Fruit fly (Drosophila melanogaster): ENCODE data around the gene sun.

Gene sun

dm6 chrX:15867863-15868262 is 18.8 kb upstream of the sun start, which contains the start of gene Gapdh2 (continued):
- TF ChIP-seq Eip75B (GFP tag; optimal IDR thresholded peaks at IDR 0.05): peak; percentile 99
- peak; percentile 99 for TF ChIP-seq CG7368 (GFP tag; optimal IDR thresholded peaks at IDR 0.05)
- peak; percentile 99 for TF ChIP-seq CG6854 (GFP tag; optimal IDR thresholded peaks at IDR 0.05)
- peak; percentile 99 for TF ChIP-seq OdsH (GFP tag; optimal IDR thresholded peaks at IDR 0.05)
- TF ChIP-seq fkh (GFP tag; optimal IDR thresholded peaks at IDR 0.05): peak; percentile 96
- TF ChIP-seq pdm3 (GFP tag; optimal IDR thresholded peaks at IDR 0.05): peak; percentile 99
- peak; percentile 98 for TF ChIP-seq Hr39 (GFP tag; optimal IDR thresholded peaks at IDR 0.05)
- peak; percentile 100 for TF ChIP-seq Eip93F (GFP tag; optimal IDR thresholded peaks at IDR 0.05)
- TF ChIP-seq net (GFP tag; optimal IDR thresholded peaks at IDR 0.05): peak; percentile 100
- peak; percentile 100 for TF ChIP-seq CG6792 (GFP tag; optimal IDR thresholded peaks at IDR 0.05)
- TF ChIP-seq Ets96B (tag; optimal IDR thresholded peaks at IDR 0.05): peak; percentile 100
- peak; percentile 100 for TF ChIP-seq Lpt (GFP tag; optimal IDR thresholded peaks at IDR 0.05)
- TF ChIP-seq CG1621 (tag; optimal IDR thresholded peaks at IDR 0.05): peak; percentile 99
- peak; percentile 99 for TF ChIP-seq Hr4 (GFP tag; optimal IDR thresholded peaks at IDR 0.05)
- TF ChIP-seq CG11762 (GFP tag; optimal IDR thresholded peaks at IDR 0.05; ENCODE audit: insufficient read depth): peak; percentile 99
- peak; percentile 100 for TF ChIP-seq CG34406 (GFP tag; optimal IDR thresholded peaks at IDR 0.05)
- TF ChIP-seq CG4318 (GFP tag; optimal IDR thresholded peaks at IDR 0.05): peak; percentile 96
- TF ChIP-seq spab (GFP tag; optimal IDR thresholded peaks at IDR 0.05): peak; percentile 99
- TF ChIP-seq CG6163 (GFP tag; IDR thresholded peaks at IDR 0.05): peak; percentile 100
- TF ChIP-seq Sox102F (GFP tag; optimal IDR thresholded peaks at IDR 0.05): peak; percentile 100
- peak; percentile 99 for TF ChIP-seq Sox14 (GFP tag; optimal IDR thresholded peaks at IDR 0.05)
- peak; percentile 100 for TF ChIP-seq Eip78C (GFP tag)

dm6 chrX:15866799-15867412 is 17.8 kb upstream of the sun start:
- TF ChIP-seq dsx (GFP tag; optimal IDR thresholded peaks at IDR 0.05; ENCODE audit: poor library complexity, severe bottlenecking) (peak; percentile 50), Ets21C (GFP tag; optimal IDR thresholded peaks at IDR 0.05) (no peak), CG8632 (GFP tag; optimal IDR thresholded peaks at IDR 0.05) (no peak), CG6854 (GFP tag; optimal IDR thresholded peaks at IDR 0.05) (no peak), fkh (GFP tag; optimal IDR thresholded peaks at IDR 0.05) (peak; percentile 2), Eip93F (GFP tag; optimal IDR thresholded peaks at IDR 0.05) (peak; percentile 22)

- TF ChIP-seq CG6808 (GFP tag; optimal IDR thresholded peaks at IDR 0.05): no peak
- no peak for TF ChIP-seq vri (GFP tag; optimal IDR thresholded peaks at IDR 0.05)
- no peak for TF ChIP-seq Sox14 (GFP tag; optimal IDR thresholded peaks at IDR 0.05)
- TF ChIP-seq Eip78C (GFP tag): peak; percentile 3
Measured at dm6 chrX:15866032-15866431, 17.0 kb upstream of the sun start.

DNA sequence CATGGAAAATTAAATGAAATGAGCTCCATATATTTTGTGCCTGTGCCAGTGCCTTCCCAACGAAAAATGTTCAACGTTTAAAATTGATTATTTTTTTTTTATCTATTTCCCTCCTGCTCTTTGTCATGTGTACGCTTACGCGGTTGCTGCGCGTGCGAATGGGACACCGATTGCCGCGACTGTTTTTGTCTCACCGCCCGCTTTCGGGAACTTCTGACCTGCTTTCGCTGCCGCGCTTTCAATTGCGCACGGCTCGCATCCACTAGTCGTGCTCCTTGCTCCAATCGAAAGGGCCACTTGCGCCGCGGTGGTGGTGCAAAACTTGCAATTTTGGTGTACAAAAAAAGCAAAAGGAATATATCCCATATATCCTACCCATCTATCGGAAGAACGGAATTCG is 11.4 kb upstream of the sun start:
- no peak for TF ChIP-seq CG11294 (GFP tag; IDR thresholded peaks at IDR 0.05)
- peak; percentile 45 for TF ChIP-seq spab (GFP tag; optimal IDR thresholded peaks at IDR 0.05)
- TF ChIP-seq CG16779 (tag; optimal IDR thresholded peaks at IDR 0.05): peak; percentile 70
- TF ChIP-seq esn (GFP tag; optimal IDR thresholded peaks at IDR 0.05): peak; percentile 15
- no peak for TF ChIP-seq CG11902 (GFP tag; optimal IDR thresholded peaks at IDR 0.05)
- TF ChIP-seq CG6792 (GFP tag; optimal IDR thresholded peaks at IDR 0.05): no peak
- peak; percentile 36 for TF ChIP-seq topi (GFP tag; optimal IDR thresholded peaks at IDR 0.05)
- TF ChIP-seq Ets21C (GFP tag; optimal IDR thresholded peaks at IDR 0.05): no peak
- TF ChIP-seq CG6854 (GFP tag; optimal IDR thresholded peaks at IDR 0.05): peak; percentile 9
- peak; percentile 24 for TF ChIP-seq fkh (GFP tag; optimal IDR thresholded peaks at IDR 0.05)
- peak; percentile 67 for TF ChIP-seq Lpt (GFP tag; optimal IDR thresholded peaks at IDR 0.05)
- peak; percentile 64 for TF ChIP-seq vri (GFP tag; optimal IDR thresholded peaks at IDR 0.05)
- TF ChIP-seq CG31627 (GFP tag; optimal IDR thresholded peaks at IDR 0.05): no peak
- peak; percentile 69 for TF ChIP-seq Eip75B (GFP tag; optimal IDR thresholded peaks at IDR 0.05)
- no peak for TF ChIP-seq Sox15 (GFP tag; optimal IDR thresholded peaks at IDR 0.05)
- TF ChIP-seq svp (GFP tag): peak; percentile 90
- TF ChIP-seq CG32006 (GFP tag; optimal IDR thresholded peaks at IDR 0.05): peak; percentile 54
- TF ChIP-seq CG4318 (GFP tag; optimal IDR thresholded peaks at IDR 0.05): no peak
- peak; percentile 33 for TF ChIP-seq Sox102F (GFP tag; optimal IDR thresholded peaks at IDR 0.05)
- TF ChIP-seq eg (GFP tag; IDR thresholded peaks at IDR 0.05): no peak; the same call in 2 of the 3 replicates
- TF ChIP-seq CG11762 (GFP tag; optimal IDR thresholded peaks at IDR 0.05; ENCODE audit: insufficient read depth): no peak
- peak; percentile 54 for TF ChIP-seq CG7368 (GFP tag; optimal IDR thresholded peaks at IDR 0.05)
- TF ChIP-seq Hr39 (GFP tag; optimal IDR thresholded peaks at IDR 0.05): no peak
- peak; percentile 51 for TF ChIP-seq Ets96B (tag; optimal IDR thresholded peaks at IDR 0.05)
- TF ChIP-seq Hr4 (GFP tag; optimal IDR thresholded peaks at IDR 0.05): no peak
- peak; percentile 77 for TF ChIP-seq CG9139 (GFP tag; optimal IDR thresholded peaks at IDR 0.05)
- TF ChIP-seq CG10669 (GFP tag; optimal IDR thresholded peaks at IDR 0.05): peak; percentile 53
- peak; percentile 62 for TF ChIP-seq dsx (GFP tag; optimal IDR thresholded peaks at IDR 0.05; ENCODE audit: poor library complexity, severe bottlenecking)
- TF ChIP-seq CG34406 (GFP tag; optimal IDR thresholded peaks at IDR 0.05): peak; percentile 44
- TF ChIP-seq OdsH (GFP tag; optimal IDR thresholded peaks at IDR 0.05): no peak
- TF ChIP-seq acj6 (GFP tag; optimal IDR thresholded peaks at IDR 0.05): no peak
- peak; percentile 62 for TF ChIP-seq CG6276 (GFP tag; optimal IDR thresholded peaks at IDR 0.05)

All from whole organism, prepupa.